Worm (Caenorhabditis elegans) whole organism, L4/young adult: ENCODE results near the gene emre-1.

Source experiments
- dao-5 ChIP-seq: sonication (generic microtip); optimal IDR thresholded peaks from 2 replicates; lab custom pipeline; 2016; ENCODE audit warnings: missing genotype, missing genetic modification characterization, moderate library complexity, missing compliant biosample characterization
- him-1 ChIP-seq: sonication (generic microtip); optimal IDR thresholded peaks from 2 replicates; lab custom pipeline; 2016; ENCODE audit warnings: missing genotype, missing genetic modification reagents, missing genetic modification characterization, missing compliant biosample characterization

DNA sequence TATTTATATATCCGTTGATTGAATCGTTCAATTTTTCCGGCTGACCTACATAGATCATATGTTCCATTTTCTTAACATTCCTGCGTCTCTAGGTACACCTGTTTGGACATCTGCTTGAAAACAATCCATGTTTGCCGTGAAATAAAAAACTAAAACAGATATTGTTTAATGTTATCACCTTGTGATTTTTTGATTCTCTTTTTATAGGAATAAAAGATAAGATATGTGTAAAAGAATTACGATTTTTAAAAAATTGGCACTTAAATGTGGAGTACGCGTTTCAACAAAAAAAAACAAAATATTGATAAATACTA is 32.2 kb upstream of the emre-1 start:
- TF ChIP-seq him-1 (tag; lab: Kevin White, UChicago) = no peak
- TF ChIP-seq dao-5 (tag; lab: Kevin White, UChicago) = no peak
